Fruit fly (Drosophila melanogaster) whole organism, prepupa: ENCODE measurements around the gene Prtl99C.

Experiments used
- CG10669 ChIP-seq: fragments of 200-800 bp; sonication (Bioruptor generic); optimal IDR thresholded peaks from 3 replicates; lab custom pipeline; 2018; ENCODE audit warnings: missing biosample characterization, mild to moderate bottlenecking, missing genetic modification characterization, moderate library complexity
- CG11762 ChIP-seq: fragments of 200-800 bp; sonication (Bioruptor generic); optimal IDR thresholded peaks from 3 replicates; lab custom pipeline; 2016; ENCODE audit warnings: missing biosample characterization, missing genetic modification characterization; ENCODE audit not compliant: insufficient read depth
- CG11902 ChIP-seq: fragments of 200-800 bp; sonication (Bioruptor generic); optimal IDR thresholded peaks from 3 replicates; lab custom pipeline; 2016; ENCODE audit warnings: missing biosample characterization, missing genetic modification characterization
- CG16779 ChIP-seq: fragments of 200-800 bp; sonication (Bioruptor generic); optimal IDR thresholded peaks from 3 replicates; lab custom pipeline; 2017; ENCODE audit warnings: missing biosample characterization, mild to moderate bottlenecking, missing genetic modification characterization
- CG31627 ChIP-seq: fragments of 200-800 bp; sonication (Bioruptor generic); optimal IDR thresholded peaks from 3 replicates; lab custom pipeline; 2016; ENCODE audit warnings: missing biosample characterization, missing genetic modification characterization
- CG32006 ChIP-seq: fragments of 200-800 bp; sonication (Bioruptor generic); optimal IDR thresholded peaks from 3 replicates; lab custom pipeline; 2017; ENCODE audit warnings: missing biosample characterization, mild to moderate bottlenecking, missing genetic modification characterization
- CG34406 ChIP-seq: fragments of 200-800 bp; sonication (Bioruptor generic); optimal IDR thresholded peaks from 3 replicates; lab custom pipeline; 2016; ENCODE audit warnings: missing biosample characterization, missing genetic modification characterization
- CG3919 ChIP-seq: fragments of 200-800 bp; sonication (Bioruptor generic); optimal IDR thresholded peaks from 3 replicates; lab custom pipeline; 2016; ENCODE audit warnings: missing biosample characterization, missing genetic modification characterization
- CG6276 ChIP-seq: fragments of 200-800 bp; sonication (Bioruptor generic); optimal IDR thresholded peaks from 2 replicates; lab custom pipeline; 2017; ENCODE audit warnings: missing biosample characterization, mild to moderate bottlenecking, missing genetic modification characterization
- CG6808 ChIP-seq: fragments of 200-800 bp; sonication (Bioruptor generic); optimal IDR thresholded peaks from 3 replicates; lab custom pipeline; 2017; ENCODE audit warnings: missing biosample characterization, missing genetic modification characterization, mild to moderate bottlenecking, moderate library complexity, missing genetic modification reagents
- CG6854 ChIP-seq: fragments of 200-800 bp; sonication (Bioruptor generic); optimal IDR thresholded peaks from 2 replicates; lab custom pipeline; 2017; ENCODE audit warnings: missing biosample characterization, mild to moderate bottlenecking, missing genetic modification characterization
- CG7368 ChIP-seq: fragments of 200-800 bp; sonication (Bioruptor generic); optimal IDR thresholded peaks from 3 replicates; lab custom pipeline; 2016; ENCODE audit warnings: missing biosample characterization, missing genetic modification characterization
- CG8119 ChIP-seq: fragments of 200-800 bp; sonication (Bioruptor generic); IDR thresholded peaks from 3 replicates; pipeline ENCODE4 v1.3.6; 2022; ENCODE audit warnings: missing biosample characterization, missing genetic modification characterization
- CG8319 ChIP-seq: fragments of 200-800 bp; sonication (Bioruptor generic); optimal IDR thresholded peaks from 3 replicates; lab custom pipeline; 2016; ENCODE audit warnings: missing biosample characterization, missing genetic modification characterization
- CG9139 ChIP-seq: fragments of 200-800 bp; sonication (Bioruptor generic); optimal IDR thresholded peaks from 3 replicates; lab custom pipeline; 2017; ENCODE audit warnings: missing biosample characterization, mild to moderate bottlenecking, missing genetic modification characterization
- Eip78C ChIP-seq: fragments of 200-800 bp; sonication (Bioruptor generic); peaks from one replicate; lab custom pipeline; 2016; ENCODE audit warnings: missing biosample characterization, missing genetic modification characterization
- Gug ChIP-seq: fragments of 200-800 bp; sonication (Bioruptor generic); IDR thresholded peaks from 2 replicates; pipeline ENCODE4 v1.3.6; 2022; ENCODE audit warnings: missing biosample characterization, missing genetic modification characterization
- Hr38 ChIP-seq: sonication (Bioruptor generic); optimal IDR thresholded peaks from 2 replicates; lab custom pipeline; 2016; ENCODE audit warnings: missing biosample characterization, missing genetic modification characterization
- Hr39 ChIP-seq: fragments of 200-800 bp; sonication (Bioruptor generic); optimal IDR thresholded peaks from 2 replicates; lab custom pipeline; 2016; ENCODE audit warnings: missing biosample characterization, missing genetic modification characterization
- Hr4 ChIP-seq: fragments of 200-800 bp; sonication (Bioruptor generic); optimal IDR thresholded peaks from 3 replicates; lab custom pipeline; 2016; ENCODE audit warnings: missing biosample characterization, missing genetic modification characterization
- OdsH ChIP-seq: fragments of 200-800 bp; sonication (Bioruptor generic); optimal IDR thresholded peaks from 3 replicates; lab custom pipeline; 2016; ENCODE audit warnings: missing biosample characterization, missing genetic modification characterization
- Smox ChIP-seq: fragments of 200-800 bp; sonication (Bioruptor generic); optimal IDR thresholded peaks from 3 replicates; lab custom pipeline; 2016; ENCODE audit warnings: missing biosample characterization, missing genetic modification characterization
- acj6 ChIP-seq: fragments of 200-800 bp; sonication (Bioruptor generic); optimal IDR thresholded peaks from 3 replicates; lab custom pipeline; 2016; ENCODE audit warnings: missing biosample characterization, missing genetic modification characterization
- dac ChIP-seq: fragments of 200-800 bp; sonication (Bioruptor generic); optimal IDR thresholded peaks from 2 replicates; lab custom pipeline; 2017; ENCODE audit warnings: missing biosample characterization, mild to moderate bottlenecking, missing genetic modification characterization
- eg ChIP-seq: fragments of 200-800 bp; sonication (Bioruptor generic); IDR thresholded peaks from 3 replicates; pipeline ENCODE4 v1.3.6; 2022; ENCODE audit warnings: missing biosample characterization, missing genetic modification characterization
- esn ChIP-seq: fragments of 200-800 bp; sonication (Bioruptor generic); optimal IDR thresholded peaks from 2 replicates; lab custom pipeline; 2016; ENCODE audit warnings: missing biosample characterization, mild to moderate bottlenecking, missing genetic modification characterization, moderate library complexity
- fd85E ChIP-seq: fragments of 200-800 bp; sonication (Bioruptor generic); optimal IDR thresholded peaks from 3 replicates; lab custom pipeline; 2016; ENCODE audit warnings: missing biosample characterization, missing genetic modification characterization
- fkh ChIP-seq: fragments of 200-800 bp; sonication (Bioruptor generic); optimal IDR thresholded peaks from 3 replicates; lab custom pipeline; 2017; ENCODE audit warnings: missing biosample characterization, mild to moderate bottlenecking, missing genetic modification characterization, moderate library complexity
- lz ChIP-seq: fragments of 200-800 bp; sonication (Bioruptor generic); optimal IDR thresholded peaks from 3 replicates; lab custom pipeline; 2016; ENCODE audit warnings: missing biosample characterization, missing genetic modification characterization
- net ChIP-seq: fragments of 200-800 bp; sonication (Bioruptor generic); optimal IDR thresholded peaks from 3 replicates; lab custom pipeline; 2016; ENCODE audit warnings: missing biosample characterization, missing genetic modification characterization
- salr ChIP-seq, 2 experiments: fragments of 200-800 bp; sonication (Bioruptor generic); optimal IDR thresholded peaks; 3 replicates each; lab custom pipeline; 2016 to 2018; ENCODE audit warnings: missing biosample characterization in 2 of 2, missing genetic modification characterization in 2 of 2, mild to moderate bottlenecking in 1 of 2
- svp ChIP-seq: fragments of 200-800 bp; sonication (Bioruptor generic); peaks from one replicate; lab custom pipeline; 2016; ENCODE audit warnings: missing biosample characterization, missing genetic modification characterization
- topi ChIP-seq: fragments of 200-800 bp; sonication (Bioruptor generic); optimal IDR thresholded peaks from 3 replicates; lab custom pipeline; 2016; ENCODE audit warnings: missing biosample characterization, missing genetic modification characterization

Prtl99C gene

dm6 chr3R:29787891-29788549 is 47.7 kb upstream of the Prtl99C start (continued):
- TF ChIP-seq CG8119 (GFP tag; lab: Robert Waterston, UW): no peak
- peak; percentile 56 for TF ChIP-seq CG6854 (GFP tag; lab: Kevin White, UChicago)
- no peak for TF ChIP-seq CG3919
- no peak for TF ChIP-seq OdsH (GFP tag; lab: Kevin White, UChicago)
- TF ChIP-seq CG6808 (GFP tag; lab: Kevin White, UChicago): no peak
- TF ChIP-seq esn (GFP tag; lab: Kevin White, UChicago): peak; percentile 43
- TF ChIP-seq acj6 (GFP tag; lab: Kevin White, UChicago): no peak
- no peak for TF ChIP-seq CG6276 (GFP tag; lab: Kevin White, UChicago)
- TF ChIP-seq CG11762 (GFP tag; lab: Kevin White, UChicago): no peak
- TF ChIP-seq lz (GFP tag; lab: Kevin White, UChicago): no peak
- TF ChIP-seq CG16779 (tag; lab: Kevin White, UChicago): no peak
- TF ChIP-seq eg: no peak
- TF ChIP-seq Gug (GFP tag; lab: Robert Waterston, UW): no peak
- TF ChIP-seq CG34406 (GFP tag; lab: Kevin White, UChicago): no peak
- no peak for TF ChIP-seq CG9139 (GFP tag; lab: Kevin White, UChicago)
- TF ChIP-seq Smox (GFP tag; lab: Kevin White, UChicago): no peak
- no peak for TF ChIP-seq CG8319 (GFP tag; lab: Kevin White, UChicago)
- no peak for TF ChIP-seq CG7368 (GFP tag; lab: Kevin White, UChicago)
- no peak for TF ChIP-seq fd85E
- no peak for TF ChIP-seq CG10669
- TF ChIP-seq dac (GFP tag; lab: Kevin White, UChicago): no peak
- no peak for TF ChIP-seq salr (GFP tag; optimal IDR thresholded peaks at IDR 0.05; lab: Kevin White, UChicago)
- TF ChIP-seq svp (GFP tag; lab: Kevin White, UChicago): peak; percentile 77
- no peak for TF ChIP-seq CG11902 (GFP tag; lab: Kevin White, UChicago)
- no peak for TF ChIP-seq Hr38 (GFP tag; lab: Kevin White, UChicago)
- TF ChIP-seq, all 60 proteins: peak for 10

dm6 chr3R:29790183-29790582 is 45.6 kb upstream of the Prtl99C start:
- TF ChIP-seq CG6276 (GFP tag; lab: Kevin White, UChicago) (no peak), Smox (GFP tag; lab: Kevin White, UChicago) (no peak), CG11762 (GFP tag; lab: Kevin White, UChicago) (no peak), net (no peak), CG9139 (GFP tag; lab: Kevin White, UChicago) (no peak), svp (GFP tag; lab: Kevin White, UChicago) (no peak), CG7368 (GFP tag; lab: Kevin White, UChicago) (no peak), CG6808 (GFP tag; lab: Kevin White, UChicago) (no peak), fkh (GFP tag; lab: Kevin White, UChicago) (no peak), Hr38 (GFP tag; lab: Kevin White, UChicago) (no peak), Hr4 (no peak)

dm6 chr3R:29794161-29794882 is 41.4 kb upstream of the Prtl99C start, which contains the start of gene sro:
Gene sro, plus strand, starts transcription at chr3R:29794597.
- TF ChIP-seq topi (GFP tag; lab: Kevin White, UChicago) (peak; percentile 35), Eip78C (GFP tag; lab: Kevin White, UChicago) (peak; percentile 24), svp (GFP tag; lab: Kevin White, UChicago) (peak; percentile 75), Hr39 (GFP tag; lab: Kevin White, UChicago) (peak; percentile 18), CG32006 (no peak), CG31627 (GFP tag; lab: Kevin White, UChicago) (peak; percentile 6), esn (GFP tag; lab: Kevin White, UChicago) (peak; percentile 21), CG8319 (GFP tag; lab: Kevin White, UChicago) (no peak)
